Fruit fly (Drosophila melanogaster) whole organism, adult: ENCODE results near the gene CG31248.

Experiments used
- CG11617 ChIP-seq: fragments of 200-800 bp; sonication (Bioruptor generic); optimal IDR thresholded peaks from 2 replicates; lab custom pipeline; 2017; ENCODE audit warnings: mild to moderate bottlenecking, missing biosample characterization, missing genetic modification reagents, missing genetic modification characterization
- CG12768 ChIP-seq: fragments of 200-800 bp; sonication (Bioruptor generic); optimal IDR thresholded peaks from 2 replicates; lab custom pipeline; 2017; ENCODE audit warnings: missing biosample characterization, missing genetic modification characterization, mild to moderate bottlenecking, moderate library complexity, missing genetic modification reagents
- CG14711 ChIP-seq: fragments of 200-800 bp; sonication (Bioruptor generic); optimal IDR thresholded peaks from 2 replicates; lab custom pipeline; 2018; ENCODE audit warnings: missing biosample characterization, mild to moderate bottlenecking, missing genetic modification characterization, moderate library complexity
- CG1620 ChIP-seq: fragments of 200-800 bp; sonication (Bioruptor generic); optimal IDR thresholded peaks from 2 replicates; lab custom pipeline; 2016; ENCODE audit warnings: missing biosample characterization, missing genetic modification characterization
- CG33017 ChIP-seq: fragments of 200-800 bp; sonication (Bioruptor generic); optimal IDR thresholded peaks from 2 replicates; lab custom pipeline; 2018; ENCODE audit warnings: missing biosample characterization, mild to moderate bottlenecking, missing genetic modification characterization, moderate library complexity
- CG5204 ChIP-seq: fragments of 200-800 bp; sonication (Bioruptor generic); optimal IDR thresholded peaks from 2 replicates; lab custom pipeline; 2016; ENCODE audit warnings: missing biosample characterization, missing genetic modification characterization
- CG7045 ChIP-seq: fragments of 200-800 bp; sonication (Bioruptor generic); optimal IDR thresholded peaks from 2 replicates; lab custom pipeline; 2017; ENCODE audit warnings: missing biosample characterization, mild to moderate bottlenecking, missing genetic modification characterization
- CG7101 ChIP-seq: fragments of 200-800 bp; sonication (Bioruptor generic); optimal IDR thresholded peaks from 2 replicates; lab custom pipeline; 2018; ENCODE audit warnings: missing biosample characterization, mild to moderate bottlenecking, missing genetic modification characterization, moderate library complexity
- Clk ChIP-seq: fragments of 200-800 bp; sonication (Bioruptor generic); optimal IDR thresholded peaks from 2 replicates; lab custom pipeline; 2017; ENCODE audit warnings: missing biosample characterization, missing genetic modification characterization
- Crg-1 ChIP-seq: fragments of 200-800 bp; sonication (Bioruptor generic); optimal IDR thresholded peaks from 2 replicates; lab custom pipeline; 2016; ENCODE audit warnings: missing biosample characterization, missing genetic modification characterization
- Hr96 ChIP-seq: fragments of 200-800 bp; sonication (Bioruptor generic); optimal IDR thresholded peaks from 2 replicates; lab custom pipeline; 2016; ENCODE audit warnings: missing biosample characterization, missing genetic modification characterization
- Mnt ChIP-seq: fragments of 200-800 bp; sonication (Bioruptor generic); optimal IDR thresholded peaks from 2 replicates; lab custom pipeline; 2016; ENCODE audit warnings: missing biosample characterization, mild to moderate bottlenecking, missing genetic modification characterization
- bab1 ChIP-seq: fragments of 200-800 bp; sonication (Bioruptor generic); optimal IDR thresholded peaks from 3 replicates; lab custom pipeline; 2019; ENCODE audit warnings: missing biosample characterization, mild to moderate bottlenecking, missing genetic modification characterization, moderate library complexity
- cic ChIP-seq: fragments of 200-800 bp; sonication (Bioruptor generic); optimal IDR thresholded peaks from 2 replicates; lab custom pipeline; 2017; ENCODE audit warnings: missing biosample characterization, mild to moderate bottlenecking, missing genetic modification characterization, moderate library complexity
- cnc ChIP-seq, 2 experiments: fragments of >200 bp; optimal IDR thresholded peaks; 2 replicates each; lab custom pipeline; 2017
- kay ChIP-seq: fragments of 200-800 bp; sonication (Bioruptor generic); peaks from one replicate; lab custom pipeline; 2016; ENCODE audit warnings: missing biosample characterization, missing genetic modification characterization, borderline replicate concordance
- ovo ChIP-seq: fragments of 200-800 bp; sonication (Bioruptor generic); optimal IDR thresholded peaks from 2 replicates; lab custom pipeline; 2016; ENCODE audit warnings: missing biosample characterization, missing genetic modification characterization
- pad ChIP-seq: fragments of 200-800 bp; sonication (Bioruptor generic); optimal IDR thresholded peaks from 3 replicates; lab custom pipeline; 2017; ENCODE audit warnings: missing biosample characterization, missing genetic modification characterization, mild to moderate bottlenecking, moderate library complexity, missing genetic modification reagents
- tj ChIP-seq: fragments of 200-800 bp; sonication (Bioruptor generic); optimal IDR thresholded peaks from 3 replicates; lab custom pipeline; 2017; ENCODE audit warnings: missing biosample characterization, mild to moderate bottlenecking, missing genetic modification characterization, moderate library complexity
- toe ChIP-seq: fragments of 200-800 bp; sonication (Bioruptor generic); optimal IDR thresholded peaks from 2 replicates; lab custom pipeline; 2016; ENCODE audit warnings: missing biosample characterization, missing genetic modification characterization

CG31248 gene

DNA sequence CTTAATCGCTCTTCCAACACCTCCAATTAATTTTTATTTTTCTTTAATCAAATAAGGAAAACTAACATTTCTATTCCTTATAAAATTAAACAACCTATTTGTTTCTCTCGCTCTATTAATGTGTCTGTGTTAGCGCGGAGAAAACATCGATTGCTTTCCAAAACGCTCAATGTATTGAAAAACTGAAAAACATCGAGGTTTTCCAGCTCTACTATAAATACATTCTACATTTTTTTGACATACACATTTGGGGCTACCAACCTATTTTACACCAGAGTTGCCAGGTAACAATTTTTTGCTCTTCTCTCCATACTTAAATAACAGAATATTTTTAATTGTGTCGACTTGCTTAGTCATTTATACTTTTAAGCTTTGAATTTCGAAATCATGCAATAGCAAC lies 37.2 kb upstream of the CG31248 start:
- TF ChIP-seq kay (peak; percentile 71), CG7101 (tag; lab: Kevin White, UChicago) (no peak), Hr96 (no peak), bab1 (GFP tag; lab: Kevin White, UChicago) (no peak), Mnt (GFP tag; lab: Kevin White, UChicago) (no peak), CG14711 (tag; lab: Kevin White, UChicago) (peak; percentile 80)

DNA sequence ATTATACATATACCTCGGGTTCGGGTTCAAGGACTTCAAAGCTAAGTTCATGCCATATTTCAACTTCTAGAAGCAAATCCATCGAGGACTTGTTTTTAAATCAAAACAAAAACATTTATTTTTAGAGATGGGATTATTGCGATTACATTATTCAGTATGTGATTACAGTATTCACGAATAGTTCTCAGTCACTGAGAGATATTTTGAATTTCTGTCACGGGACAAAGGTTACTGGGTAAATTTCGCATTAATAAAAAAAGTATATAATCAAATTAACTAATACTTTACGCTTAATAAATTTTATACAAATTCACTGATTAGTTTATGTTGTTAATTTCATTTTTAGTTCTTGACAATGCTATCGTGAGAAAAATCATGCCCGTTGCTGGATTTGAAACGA lies 35.5 kb upstream of the CG31248 start:
- no peak for TF ChIP-seq ovo (GFP tag; lab: Kevin White, UChicago)
- no peak for TF ChIP-seq cic
- TF ChIP-seq CG11617 = peak; percentile 30
- no peak for TF ChIP-seq pad (GFP tag; lab: Kevin White, UChicago)
- TF ChIP-seq Crg-1 (GFP tag; lab: Kevin White, UChicago) = no peak
- no peak for TF ChIP-seq CG1620 (GFP tag; lab: Kevin White, UChicago)
- TF ChIP-seq CG7101 (tag; lab: Kevin White, UChicago) = peak; percentile 32
- no peak for TF ChIP-seq tj
- TF ChIP-seq CG5204 = no peak
- TF ChIP-seq CG7045 (GFP tag; lab: Kevin White, UChicago) = no peak
- peak; percentile 12 for TF ChIP-seq CG12768 (GFP tag; lab: Kevin White, UChicago)
- TF ChIP-seq CG14711 (tag; lab: Kevin White, UChicago) = peak; percentile 35
- no peak for TF ChIP-seq toe
- TF ChIP-seq bab1 (GFP tag; lab: Kevin White, UChicago) = no peak
- TF ChIP-seq Mnt (GFP tag; lab: Kevin White, UChicago) = no peak
- no peak for TF ChIP-seq cnc (optimal IDR thresholded peaks at IDR 0.05; lab: Kevin White, UChicago)
- no peak for TF ChIP-seq Hr96
- TF ChIP-seq Clk (GFP tag; lab: Kevin White, UChicago) = no peak
- TF ChIP-seq CG33017 (tag; lab: Kevin White, UChicago) = no peak
- TF ChIP-seq kay = no peak

DNA sequence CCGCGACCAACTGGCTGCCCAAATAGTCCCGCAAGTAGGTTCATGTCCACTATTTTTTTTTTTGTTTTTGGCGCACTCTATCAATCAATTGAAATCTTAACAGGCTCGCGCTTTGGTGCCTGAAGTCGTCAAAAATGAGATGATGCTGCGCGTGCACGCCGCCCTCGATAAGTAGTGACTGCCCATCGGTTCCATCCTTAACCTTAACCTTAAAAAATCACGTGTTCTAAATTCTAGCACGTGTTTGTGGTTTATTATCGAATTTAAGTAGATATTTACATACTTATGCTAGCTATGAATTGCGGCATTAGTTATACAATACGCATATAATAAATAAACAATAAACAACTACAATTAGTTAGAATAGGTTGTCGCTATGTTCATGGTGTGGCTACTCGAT lies 34.8 kb upstream of the CG31248 start:
- TF ChIP-seq CG7101 (tag; lab: Kevin White, UChicago) = no peak
- TF ChIP-seq ovo (GFP tag; lab: Kevin White, UChicago) = no peak
- no peak for TF ChIP-seq cnc (optimal IDR thresholded peaks at IDR 0.05; lab: Kevin White, UChicago)
- no peak for TF ChIP-seq bab1 (GFP tag; lab: Kevin White, UChicago)
- TF ChIP-seq pad (GFP tag; lab: Kevin White, UChicago) = no peak
- TF ChIP-seq CG14711 (tag; lab: Kevin White, UChicago) = no peak
- no peak for TF ChIP-seq CG12768 (GFP tag; lab: Kevin White, UChicago)
- TF ChIP-seq kay = no peak
- no peak for TF ChIP-seq Hr96
- no peak for TF ChIP-seq toe
- no peak for TF ChIP-seq cic
- TF ChIP-seq CG7045 (GFP tag; lab: Kevin White, UChicago) = no peak
- no peak for TF ChIP-seq CG5204
- no peak for TF ChIP-seq CG33017 (tag; lab: Kevin White, UChicago)
- no peak for TF ChIP-seq CG11617
- no peak for TF ChIP-seq CG1620 (GFP tag; lab: Kevin White, UChicago)
- no peak for TF ChIP-seq Mnt (GFP tag; lab: Kevin White, UChicago)
- TF ChIP-seq tj = no peak
- no peak for TF ChIP-seq Clk (GFP tag; lab: Kevin White, UChicago)
- no peak for TF ChIP-seq Crg-1 (GFP tag; lab: Kevin White, UChicago)

DNA sequence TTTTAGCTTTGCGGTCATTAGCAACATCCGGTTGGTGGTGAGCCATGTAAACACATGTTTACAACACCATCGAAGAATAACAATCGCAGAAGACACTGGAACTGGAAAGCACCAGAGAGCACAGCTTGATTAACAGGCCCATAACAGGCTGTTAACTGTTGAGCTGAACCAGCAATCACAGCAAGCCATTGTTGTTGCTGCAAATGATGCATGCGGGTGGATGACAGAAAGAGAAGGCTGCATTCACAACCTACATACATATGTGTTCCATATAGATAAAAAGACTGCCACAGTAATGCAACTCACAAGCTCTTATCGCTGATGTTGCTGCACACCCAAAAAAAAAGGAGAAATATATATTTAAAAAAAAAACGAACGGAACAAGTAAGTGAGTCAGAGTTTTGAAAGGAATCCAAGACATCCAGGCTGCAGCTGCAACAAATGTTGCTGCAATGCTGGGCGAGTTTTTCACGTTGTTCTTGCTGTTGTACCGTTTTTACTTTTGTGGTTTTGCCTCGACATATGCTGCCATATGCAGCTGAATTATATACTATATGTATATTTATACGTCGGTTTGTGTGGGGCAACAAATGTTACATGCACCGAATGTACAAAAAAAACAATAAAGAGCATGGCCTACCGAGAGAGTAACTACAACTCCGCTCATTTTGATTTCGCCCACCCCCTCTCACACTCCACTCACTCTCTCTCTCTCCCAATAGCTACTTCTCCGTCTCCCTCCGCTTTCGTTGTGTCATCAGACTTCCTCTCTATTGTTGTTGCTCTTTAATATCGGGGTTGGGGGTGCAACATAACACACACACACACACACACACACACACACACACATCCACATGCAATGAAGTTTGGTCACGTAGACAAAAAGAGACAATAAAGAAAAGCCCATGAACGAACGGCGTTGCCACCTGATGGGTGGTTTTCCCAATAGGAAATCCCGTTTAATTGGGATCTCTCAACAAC lies 26.0 kb upstream of the CG31248 start:
- TF ChIP-seq tj (peak; percentile 29), CG1620 (GFP tag; lab: Kevin White, UChicago) (no peak)

DNA sequence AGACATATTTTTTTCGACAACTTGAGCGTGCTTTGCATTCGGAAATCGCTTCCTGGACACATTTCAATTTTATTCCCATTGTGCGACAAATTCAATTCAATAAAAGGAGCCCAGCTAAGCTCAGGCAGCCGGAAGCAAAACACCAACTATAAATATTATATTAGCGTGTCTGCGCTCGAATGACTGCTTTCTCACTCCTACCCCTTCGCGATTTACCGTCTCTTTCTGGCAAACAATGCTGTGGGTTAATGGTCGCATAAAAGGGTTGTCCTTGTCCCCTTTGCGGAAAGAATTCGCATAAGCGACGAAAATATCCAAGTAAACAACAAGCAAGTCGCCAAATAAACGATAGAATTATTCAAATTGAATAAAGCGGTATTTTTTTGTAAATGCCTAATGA lies 24.8 kb upstream of the CG31248 start:
- TF ChIP-seq CG1620 (GFP tag; lab: Kevin White, UChicago) (no peak), CG14711 (tag; lab: Kevin White, UChicago) (no peak), Clk (GFP tag; lab: Kevin White, UChicago) (no peak), CG5204 (no peak), CG7101 (tag; lab: Kevin White, UChicago) (no peak), CG33017 (tag; lab: Kevin White, UChicago) (no peak), pad (GFP tag; lab: Kevin White, UChicago) (no peak), Mnt (GFP tag; lab: Kevin White, UChicago) (no peak), toe (no peak), CG11617 (no peak)

DNA sequence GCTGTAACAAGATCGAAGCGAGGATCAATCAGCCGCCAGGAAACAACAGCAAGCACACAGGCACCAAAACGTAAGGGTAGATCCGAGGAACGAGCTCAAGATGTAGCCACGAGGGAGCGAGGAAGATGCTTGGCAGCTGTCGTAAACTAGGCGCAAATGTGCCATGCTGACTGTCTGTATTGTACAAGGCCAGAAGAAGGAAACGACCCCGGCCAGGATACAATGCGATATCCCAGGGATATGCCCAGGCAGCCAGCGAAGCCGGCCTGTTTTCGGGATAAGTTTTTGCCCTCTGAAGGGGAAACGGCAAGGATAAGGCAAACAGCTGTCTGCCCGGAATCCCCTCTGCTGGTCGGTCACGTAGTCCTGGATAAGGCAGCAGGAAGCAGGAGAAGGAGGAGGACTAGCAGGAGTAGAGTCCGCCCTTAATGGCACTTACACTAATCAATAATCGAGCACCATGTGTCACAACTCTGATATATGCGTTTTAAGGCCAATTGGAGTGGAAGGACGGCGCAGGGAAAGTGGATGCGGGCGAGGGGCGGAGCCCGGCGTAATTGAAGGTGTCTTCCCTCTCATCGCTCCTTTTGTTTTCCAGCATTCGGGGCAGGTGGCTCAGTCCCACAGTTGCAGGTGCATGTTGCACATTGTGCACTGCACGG lies 23.5 kb upstream of the CG31248 start:
- no peak for TF ChIP-seq ovo (GFP tag; lab: Kevin White, UChicago)
- TF ChIP-seq pad (GFP tag; lab: Kevin White, UChicago) = no peak
- TF ChIP-seq Mnt (GFP tag; lab: Kevin White, UChicago) = no peak
- TF ChIP-seq CG11617 = no peak
- no peak for TF ChIP-seq CG7101 (tag; lab: Kevin White, UChicago)
- no peak for TF ChIP-seq CG12768 (GFP tag; lab: Kevin White, UChicago)
- TF ChIP-seq Clk (GFP tag; lab: Kevin White, UChicago) = no peak
- no peak for TF ChIP-seq kay
- no peak for TF ChIP-seq toe
- no peak for TF ChIP-seq cnc (optimal IDR thresholded peaks at IDR 0.05; lab: Kevin White, UChicago)
- no peak for TF ChIP-seq Hr96
- no peak for TF ChIP-seq CG14711 (tag; lab: Kevin White, UChicago)
